Worm (Caenorhabditis elegans) whole organism, early embryonic: ENCODE measurements around the gene dhs-25.

Experiments used
- B0310.2 ChIP-seq: sonication (generic microtip); optimal IDR thresholded peaks from 2 replicates; lab custom pipeline; 2016; ENCODE audit warnings: mild to moderate bottlenecking, missing genetic modification characterization, missing compliant biosample characterization
- F13C5.2 ChIP-seq: sonication (generic microtip); optimal IDR thresholded peaks from 2 replicates; lab custom pipeline; 2017; ENCODE audit warnings: mild to moderate bottlenecking, missing genetic modification characterization, inconsistent platforms, missing compliant biosample characterization
- aly-1 ChIP-seq: sonication (generic microtip); optimal IDR thresholded peaks from 2 replicates; lab custom pipeline; 2016; ENCODE audit warnings: missing genetic modification characterization, missing compliant biosample characterization
- ama-1 ChIP-seq: fragments of 150-350 bp; optimal IDR thresholded peaks from 2 replicates; lab custom pipeline; 2014
- ceh-13 ChIP-seq: fragments of 200-800 bp; sonication (Bioruptor generic); optimal IDR thresholded peaks from 2 replicates; lab custom pipeline; 2018; ENCODE audit warnings: mild to moderate bottlenecking, missing genetic modification characterization, missing compliant biosample characterization
- ceh-36 ChIP-seq: sonication (generic microtip); optimal IDR thresholded peaks from 2 replicates; lab custom pipeline; 2016; ENCODE audit warnings: missing genetic modification characterization, inconsistent platforms, missing compliant biosample characterization
- ets-7 ChIP-seq: sonication (generic microtip); optimal IDR thresholded peaks from 2 replicates; lab custom pipeline; 2016; ENCODE audit warnings: missing genotype, missing genetic modification characterization, missing compliant biosample characterization
- flt-1 ChIP-seq: fragments of 200-800 bp; sonication (Bioruptor generic); IDR thresholded peaks from 2 replicates; pipeline ENCODE4 v1.3.6; 2022; ENCODE audit warnings: missing genetic modification characterization, missing compliant biosample characterization
- hmbx-1 ChIP-seq: sonication (generic microtip); optimal IDR thresholded peaks from 2 replicates; lab custom pipeline; 2016; ENCODE audit warnings: mild to moderate bottlenecking, missing genetic modification characterization, missing compliant biosample characterization
- hmg-4 ChIP-seq: fragments of 200-800 bp; sonication (Bioruptor generic); optimal IDR thresholded peaks from 2 replicates; lab custom pipeline; 2018; ENCODE audit warnings: mild to moderate bottlenecking, missing genetic modification characterization, missing compliant biosample characterization
- hnd-1 ChIP-seq: sonication (generic microtip); optimal IDR thresholded peaks from 2 replicates; lab custom pipeline; 2016; ENCODE audit warnings: missing genetic modification characterization, missing compliant biosample characterization
- pes-1 ChIP-seq: fragments of 200-800 bp; sonication (Bioruptor generic); IDR thresholded peaks from 2 replicates; pipeline ENCODE4 v1.3.6; 2022; ENCODE audit warnings: missing genetic modification reagents, missing genetic modification characterization, missing compliant biosample characterization
- scrt-1 ChIP-seq: fragments of 200-800 bp; sonication (Bioruptor generic); IDR thresholded peaks from 2 replicates; pipeline ENCODE4 v1.3.6; 2022; ENCODE audit warnings: missing genetic modification characterization, missing compliant biosample characterization
- sea-1 ChIP-seq: fragments of 200-800 bp; sonication (Bioruptor generic); conservative IDR thresholded peaks from 2 replicates; pipeline ENCODE4 v1.3.6; 2022; ENCODE audit warnings: missing genetic modification characterization, missing compliant biosample characterization
- tbx-11 ChIP-seq: fragments of 200-800 bp; sonication (Bioruptor generic); IDR thresholded peaks from 2 replicates; pipeline ENCODE4 v1.3.6; 2022; ENCODE audit warnings: missing genetic modification characterization, missing compliant biosample characterization
- tbx-37 ChIP-seq: fragments of 200-800 bp; sonication (Bioruptor generic); conservative IDR thresholded peaks from 2 replicates; pipeline ENCODE4 v1.3.6; 2022; ENCODE audit warnings: missing genetic modification reagents, missing genetic modification characterization, missing compliant biosample characterization
- tra-4 ChIP-seq: sonication (generic microtip); optimal IDR thresholded peaks from 2 replicates; lab custom pipeline; 2017; ENCODE audit warnings: missing genetic modification characterization, missing compliant biosample characterization

The dhs-25 gene

ce11 chrX:1446593-1447141 lies 39.7 kb upstream of the dhs-25 start, which contains the start of gene zfp-3:
Gene zfp-3, minus strand, starts transcription at chrX:1446643.
- TF ChIP-seq flt-1: no peak
- no peak for TF ChIP-seq sea-1
- TF ChIP-seq tra-4 (tag; lab: Kevin White, UChicago): no peak
- peak; percentile 70 for TF ChIP-seq F13C5.2 (tag; lab: Kevin White, UChicago)
- no peak for TF ChIP-seq tbx-37 (GFP tag; lab: Robert Waterston, UW)
- no peak for TF ChIP-seq hmbx-1
- TF ChIP-seq hmg-4 (GFP tag; lab: Kevin White, UChicago): peak; percentile 75
- TF ChIP-seq ceh-36 (tag; lab: Kevin White, UChicago): no peak
- no peak for TF ChIP-seq tbx-11 (GFP tag; lab: Robert Waterston, UW)
- no peak for TF ChIP-seq ets-7 (tag; lab: Kevin White, UChicago)
- TF ChIP-seq pes-1 (GFP tag; lab: Robert Waterston, UW): no peak
- peak; percentile 63 for TF ChIP-seq aly-1

ce11 chrX:1450352-1450818 lies 35.9 kb upstream of the dhs-25 start, which contains the start of gene W05H7.1:
Gene W05H7.1, plus strand, starts transcription at chrX:1450768.
- TF ChIP-seq hmg-4 (GFP tag; lab: Kevin White, UChicago): peak; percentile 50
- TF ChIP-seq tbx-11 (GFP tag; lab: Robert Waterston, UW): no peak
- no peak for TF ChIP-seq tra-4 (tag; lab: Kevin White, UChicago)

ce11 chrX:1451240-1451639 lies 35.1 kb upstream of the dhs-25 start:
- TF ChIP-seq ceh-13 (GFP tag; lab: Kevin White, UChicago) (no peak), sea-1 (no peak), ets-7 (tag; lab: Kevin White, UChicago) (no peak), tbx-37 (GFP tag; lab: Robert Waterston, UW) (no peak), hmbx-1 (no peak), pes-1 (GFP tag; lab: Robert Waterston, UW) (no peak), ceh-36 (tag; lab: Kevin White, UChicago) (no peak), tbx-11 (GFP tag; lab: Robert Waterston, UW) (no peak), hnd-1 (tag; lab: Kevin White, UChicago) (no peak), aly-1 (no peak)

ce11 chrX:1451816-1452602 lies 34.3 kb upstream of the dhs-25 start:
- no peak for TF ChIP-seq F13C5.2 (tag; lab: Kevin White, UChicago)

- TF ChIP-seq flt-1 (no peak), aly-1 (no peak), pes-1 (GFP tag; lab: Robert Waterston, UW) (no peak), scrt-1 (no peak), tbx-37 (GFP tag; lab: Robert Waterston, UW) (no peak), ceh-13 (GFP tag; lab: Kevin White, UChicago) (no peak), hmbx-1 (no peak)
These were observed 32.6 kb upstream of the dhs-25 start, which contains the start of gene cebp-1 for ce11 chrX:1453770-1454169. Gene cebp-1, minus strand, starts transcription at chrX:1453868.

- TF ChIP-seq scrt-1: peak; percentile 67; the same call in 1 of the 2 replicates
- TF ChIP-seq F13C5.2 (tag; lab: Kevin White, UChicago): no peak
- TF ChIP-seq ceh-13 (GFP tag; lab: Kevin White, UChicago): no peak
- peak; percentile 79 for TF ChIP-seq hmg-4 (GFP tag; lab: Kevin White, UChicago)
These were observed 31.9 kb upstream of the dhs-25 start for ce11 chrX:1454385-1454784.

- no peak for TF ChIP-seq hmg-4 (GFP tag; lab: Kevin White, UChicago)
- TF ChIP-seq sea-1: no peak
- TF ChIP-seq aly-1: no peak
- TF ChIP-seq ets-7 (tag; lab: Kevin White, UChicago): no peak
- TF ChIP-seq ceh-13 (GFP tag; lab: Kevin White, UChicago): no peak
- TF ChIP-seq tra-4 (tag; lab: Kevin White, UChicago): no peak
- TF ChIP-seq tbx-11 (GFP tag; lab: Robert Waterston, UW): no peak
- TF ChIP-seq hnd-1 (tag; lab: Kevin White, UChicago): no peak
- no peak for TF ChIP-seq ceh-36 (tag; lab: Kevin White, UChicago)
- no peak for TF ChIP-seq F13C5.2 (tag; lab: Kevin White, UChicago)
- no peak for TF ChIP-seq flt-1
- TF ChIP-seq B0310.2: no peak
- no peak for TF ChIP-seq ama-1 (lab: Kevin White, UChicago)
- no peak for TF ChIP-seq scrt-1
- no peak for TF ChIP-seq tbx-37 (GFP tag; lab: Robert Waterston, UW)
- no peak for TF ChIP-seq pes-1 (GFP tag; lab: Robert Waterston, UW)
- no peak for TF ChIP-seq hmbx-1
These were observed 29.8 kb upstream of the dhs-25 start for ce11 chrX:1456350-1457080.

- TF ChIP-seq pes-1 (GFP tag; lab: Robert Waterston, UW) (no peak), tra-4 (tag; lab: Kevin White, UChicago) (no peak), hmg-4 (GFP tag; lab: Kevin White, UChicago) (no peak), ama-1 (lab: Kevin White, UChicago) (no peak)
These were observed 27.5 kb upstream of the dhs-25 start, which contains the start of gene D1005.2 for ce11 chrX:1458793-1459192. Gene D1005.2, plus strand, starts transcription at chrX:1459022.
